Fruit fly (Drosophila melanogaster) S2 (cell line): Measurements from ENCODE around the gene CG6785.

ENCODE experiments used
- CG8478 ChIP-seq: fragments of >200 bp; optimal IDR thresholded peaks from 2 replicates; lab custom pipeline; 2018
- CTCF ChIP-seq, 2 experiments: fragments of >200 bp; optimal IDR thresholded peaks; 2 replicates each; lab custom pipeline; 2018

dm6 chr2L:12063035-12063434 is 18.0 kb upstream of the CG6785 start, which contains the start of gene Rab3-GAP:
- TF ChIP-seq CG8478 (lab: Kevin White, UChicago) (no peak), CTCF (optimal IDR thresholded peaks at IDR 0.05; lab: Kevin White, UChicago) (no peak)
